Worm (Caenorhabditis elegans): Measurements from ENCODE around the gene W06G6.11.

ce11 chrV:16671190-16671589, 22.1 kb upstream of the W06G6.11 start, which contains the start of gene str-61:
- TF ChIP-seq elt-2 (tag; optimal IDR thresholded peaks at IDR 0.05) (no peak), elt-3 (tag; optimal IDR thresholded peaks at IDR 0.05) (no peak), ztf-11 (tag; optimal IDR thresholded peaks at IDR 0.05) (no peak), zag-1 (tag; optimal IDR thresholded peaks at IDR 0.05) (no peak), nhr-11 (tag; optimal IDR thresholded peaks at IDR 0.05) (no peak), C16A3.4 (tag; optimal IDR thresholded peaks at IDR 0.05) (no peak), ztf-4 (tag; optimal IDR thresholded peaks at IDR 0.05) (no peak), pag-3 (tag; optimal IDR thresholded peaks at IDR 0.05; ENCODE audit: borderline replicate concordance, insufficient read depth) (no peak), vab-15 (tag; optimal IDR thresholded peaks at IDR 0.05) (no peak)

Measured in whole organism, L1 larva.